Fruit fly (Drosophila melanogaster): ENCODE results near the gene CG11583.
A peak's percentile ranks its signal among the peaks of the same experiment; 100 is the strongest.

CG11583 gene

dm6 chr3L:4259102-4259558 lies 23.5 kb downstream of the CG11583 start, which contains the start of the genes CG15011 and CG1309 (continued):
- TF ChIP-seq CG9215 (GFP tag; IDR thresholded peaks at IDR 0.05): peak; percentile 73
- TF ChIP-seq CG17612 (GFP tag; IDR thresholded peaks at IDR 0.05): 0 out of 2 replicates have a peak, but pooled peaks have one; percentile 6
- TF ChIP-seq CG7745 (tag; optimal IDR thresholded peaks at IDR 0.05): no peak
- peak; percentile 14 for TF ChIP-seq gcm2 (GFP tag; optimal IDR thresholded peaks at IDR 0.05)
- TF ChIP-seq wdn (GFP tag; IDR thresholded peaks at IDR 0.05): peak; percentile 71
- TF ChIP-seq CG17802 (tag; optimal IDR thresholded peaks at IDR 0.05): peak; percentile 37
- TF ChIP-seq CG1603 (tag; optimal IDR thresholded peaks at IDR 0.05): peak; percentile 88
- TF ChIP-seq CG10565 (GFP tag; optimal IDR thresholded peaks at IDR 0.05): peak; percentile 14
- no peak for TF ChIP-seq CG7271 (tag; optimal IDR thresholded peaks at IDR 0.05)
- no peak for TF ChIP-seq z (GFP tag; IDR thresholded peaks at IDR 0.05)
- TF ChIP-seq CG6791 (GFP tag; IDR thresholded peaks at IDR 0.05; ENCODE audit: partially characterized antibody): no peak
- peak; percentile 54 for TF ChIP-seq Vsx1 (GFP tag; optimal IDR thresholded peaks at IDR 0.05)
- TF ChIP-seq CG32772 (GFP tag; IDR thresholded peaks at IDR 0.05): peak; percentile 81
- peak; percentile 24 for TF ChIP-seq sqz (GFP tag; optimal IDR thresholded peaks at IDR 0.05)
- peak; percentile 76 for TF ChIP-seq Ada2b (GFP tag; IDR thresholded peaks at IDR 0.05)
- TF ChIP-seq fd64A (GFP tag; optimal IDR thresholded peaks at IDR 0.05): no peak
- TF ChIP-seq CG18476 (GFP tag; optimal IDR thresholded peaks at IDR 0.05): peak; percentile 70
- TF ChIP-seq Optix (GFP tag; IDR thresholded peaks at IDR 0.05): peak; percentile 69; the same call in 1 of the 3 replicates
- TF ChIP-seq cato (GFP tag; optimal IDR thresholded peaks at IDR 0.05; ENCODE audit: borderline replicate concordance): peak; percentile 79
- peak; percentile 77 for TF ChIP-seq CG3847 (GFP tag; IDR thresholded peaks at IDR 0.05)
- no peak for TF ChIP-seq CG14965 (GFP tag; optimal IDR thresholded peaks at IDR 0.05; ENCODE audit: borderline replicate concordance)
- peak; percentile 77 for TF ChIP-seq dysf (GFP tag; IDR thresholded peaks at IDR 0.05)
- peak; percentile 80 for TF ChIP-seq Mad (GFP tag; optimal IDR thresholded peaks at IDR 0.05)
- TF ChIP-seq Gug (GFP tag; IDR thresholded peaks at IDR 0.05): peak; percentile 69; the same call in 3 of the 4 replicates
- TF ChIP-seq CG18764 (GFP tag; optimal IDR thresholded peaks at IDR 0.05): peak; percentile 75
- TF ChIP-seq crol (GFP tag; IDR thresholded peaks at IDR 0.05): peak; percentile 16; the same call in 1 of the 2 replicates
- TF ChIP-seq BtbVII (GFP tag; optimal IDR thresholded peaks at IDR 0.05): no peak
- peak; percentile 71 for TF ChIP-seq disco-r (GFP tag; optimal IDR thresholded peaks at IDR 0.05)
- TF ChIP-seq CTCF (GFP tag; optimal IDR thresholded peaks at IDR 0.05): no peak
- peak; percentile 0 for TF ChIP-seq CG6765 (GFP tag; optimal IDR thresholded peaks at IDR 0.05)
- TF ChIP-seq Neu2 (GFP tag; optimal IDR thresholded peaks at IDR 0.05; ENCODE audit: borderline replicate concordance): peak; percentile 48
- TF ChIP-seq sens (GFP tag): peak; percentile 98
- peak; percentile 73 for TF ChIP-seq CG1792 (GFP tag; optimal IDR thresholded peaks at IDR 0.05)
- peak; percentile 84 for TF ChIP-seq CG11504 (tag; optimal IDR thresholded peaks at IDR 0.05)
- TF ChIP-seq CG9817 (tag; optimal IDR thresholded peaks at IDR 0.05): peak; percentile 89
- peak; percentile 73; the same call in 1 of the 3 replicates for TF ChIP-seq so (GFP tag; IDR thresholded peaks at IDR 0.05)
- TF ChIP-seq CG9609 (GFP tag; optimal IDR thresholded peaks at IDR 0.05): peak; percentile 82
- no peak for TF ChIP-seq nerfin-2 (GFP tag; IDR thresholded peaks at IDR 0.05; ENCODE audit: partially characterized antibody)
- peak; percentile 51 for TF ChIP-seq Usf (GFP tag; optimal IDR thresholded peaks at IDR 0.05)
- peak; percentile 77 for TF ChIP-seq Blimp-1 (GFP tag; optimal IDR thresholded peaks at IDR 0.05)
- no peak for TF ChIP-seq wek (GFP tag; optimal IDR thresholded peaks at IDR 0.05)
- TF ChIP-seq CG9797 (GFP tag; optimal IDR thresholded peaks at IDR 0.05): peak; percentile 32
- no peak for TF ChIP-seq CG8359 (GFP tag; optimal IDR thresholded peaks at IDR 0.05; ENCODE audit: borderline replicate concordance)
- peak; percentile 53 for TF ChIP-seq odd (GFP tag; optimal IDR thresholded peaks at IDR 0.05)
- TF ChIP-seq CG6689 (GFP tag; IDR thresholded peaks at IDR 0.05): peak; percentile 70
- peak; percentile 81 for TF ChIP-seq CG4854 (GFP tag; optimal IDR thresholded peaks at IDR 0.05)
- no peak for TF ChIP-seq jing (GFP tag; optimal IDR thresholded peaks at IDR 0.05)
- TF ChIP-seq CG12071 (GFP tag; optimal IDR thresholded peaks at IDR 0.05): no peak
- peak; percentile 87 for TF ChIP-seq phol (tag; optimal IDR thresholded peaks at IDR 0.05)
- no peak for TF ChIP-seq Kr (GFP tag; optimal IDR thresholded peaks at IDR 0.05)
- peak; percentile 85 to 88 for TF ChIP-seq dpn (GFP tag; optimal IDR thresholded peaks at IDR 0.05)
